Worm (Caenorhabditis elegans) whole organism, early embryonic: ENCODE results near the gene F43G6.10.
A peak's percentile ranks its signal among the peaks of the same experiment; 100 is the strongest.
"Not testable (repeated sequence)": the region's sequence is repeated elsewhere in the genome, so short reads cannot be mapped to it uniquely, and the experiment has no call there.

ENCODE experiments used
- B0310.2 ChIP-seq: sonication (generic microtip); optimal IDR thresholded peaks from 2 replicates; lab custom pipeline; 2016; ENCODE audit warnings: mild to moderate bottlenecking, missing genetic modification characterization, missing compliant biosample characterization
- F13C5.2 ChIP-seq: sonication (generic microtip); optimal IDR thresholded peaks from 2 replicates; lab custom pipeline; 2017; ENCODE audit warnings: mild to moderate bottlenecking, missing genetic modification characterization, inconsistent platforms, missing compliant biosample characterization
- ama-1 ChIP-seq: fragments of 150-350 bp; optimal IDR thresholded peaks from 2 replicates; lab custom pipeline; 2014
- ceh-13 ChIP-seq: fragments of 200-800 bp; sonication (Bioruptor generic); optimal IDR thresholded peaks from 2 replicates; lab custom pipeline; 2018; ENCODE audit warnings: mild to moderate bottlenecking, missing genetic modification characterization, missing compliant biosample characterization
- ceh-36 ChIP-seq: sonication (generic microtip); optimal IDR thresholded peaks from 2 replicates; lab custom pipeline; 2016; ENCODE audit warnings: missing genetic modification characterization, inconsistent platforms, missing compliant biosample characterization
- ets-7 ChIP-seq: sonication (generic microtip); optimal IDR thresholded peaks from 2 replicates; lab custom pipeline; 2016; ENCODE audit warnings: missing genotype, missing genetic modification characterization, missing compliant biosample characterization
- flt-1 ChIP-seq: fragments of 200-800 bp; sonication (Bioruptor generic); IDR thresholded peaks from 2 replicates; pipeline ENCODE4 v1.3.6; 2022; ENCODE audit warnings: missing genetic modification characterization, missing compliant biosample characterization
- hmbx-1 ChIP-seq: sonication (generic microtip); optimal IDR thresholded peaks from 2 replicates; lab custom pipeline; 2016; ENCODE audit warnings: mild to moderate bottlenecking, missing genetic modification characterization, missing compliant biosample characterization
- hmg-4 ChIP-seq: fragments of 200-800 bp; sonication (Bioruptor generic); optimal IDR thresholded peaks from 2 replicates; lab custom pipeline; 2018; ENCODE audit warnings: mild to moderate bottlenecking, missing genetic modification characterization, missing compliant biosample characterization
- hnd-1 ChIP-seq: sonication (generic microtip); optimal IDR thresholded peaks from 2 replicates; lab custom pipeline; 2016; ENCODE audit warnings: missing genetic modification characterization, missing compliant biosample characterization
- sea-1 ChIP-seq: fragments of 200-800 bp; sonication (Bioruptor generic); conservative IDR thresholded peaks from 2 replicates; pipeline ENCODE4 v1.3.6; 2022; ENCODE audit warnings: missing genetic modification characterization, missing compliant biosample characterization
- tbx-11 ChIP-seq: fragments of 200-800 bp; sonication (Bioruptor generic); IDR thresholded peaks from 2 replicates; pipeline ENCODE4 v1.3.6; 2022; ENCODE audit warnings: missing genetic modification characterization, missing compliant biosample characterization
- tbx-37 ChIP-seq: fragments of 200-800 bp; sonication (Bioruptor generic); conservative IDR thresholded peaks from 2 replicates; pipeline ENCODE4 v1.3.6; 2022; ENCODE audit warnings: missing genetic modification reagents, missing genetic modification characterization, missing compliant biosample characterization
- tra-4 ChIP-seq: sonication (generic microtip); optimal IDR thresholded peaks from 2 replicates; lab custom pipeline; 2017; ENCODE audit warnings: missing genetic modification characterization, missing compliant biosample characterization

DNA sequence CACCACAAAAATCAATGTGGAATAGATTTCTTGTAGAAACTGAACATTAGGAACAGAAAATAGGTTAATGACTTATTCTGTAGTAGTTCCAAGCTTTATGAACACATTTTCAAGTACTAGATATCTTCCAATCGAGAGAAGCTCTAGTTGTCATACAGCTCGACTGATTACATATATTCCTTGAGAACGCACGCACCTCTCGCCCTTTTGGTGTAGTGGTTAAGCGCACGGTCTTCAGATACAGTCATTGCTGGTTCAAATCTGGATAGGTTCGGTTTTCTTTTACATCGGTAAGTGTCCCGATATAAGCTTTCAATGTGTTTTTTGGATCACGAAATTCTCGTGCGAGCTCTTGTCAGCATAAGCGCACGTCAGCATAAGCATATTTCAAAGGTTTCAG, 15.5 kb downstream of the F43G6.10 start:
- TF ChIP-seq hmbx-1 (tag; lab: Kevin White, UChicago); hnd-1 (tag; lab: Kevin White, UChicago); sea-1 (GFP tag; lab: Robert Waterston, UW); tbx-37 (GFP tag; lab: Robert Waterston, UW); ama-1 (lab: Kevin White, UChicago); flt-1 (GFP tag; lab: Robert Waterston, UW); F13C5.2 (tag; lab: Kevin White, UChicago); ceh-36 (tag; lab: Kevin White, UChicago); hmg-4; B0310.2; ceh-13; tra-4 (tag; lab: Kevin White, UChicago); ets-7 (tag; lab: Kevin White, UChicago): not testable (repeated sequence)
- TF ChIP-seq tbx-11 (GFP tag; lab: Robert Waterston, UW), result 0 out of 2 replicates have a peak, but pooled peaks have one; percentile 51
